Fruit fly (Drosophila melanogaster) whole organism: ENCODE results near the gene CG5446.

Experiments
- CG8478 ChIP-seq: fragments of >200 bp; optimal IDR thresholded peaks from 2 replicates; lab custom pipeline; 2018; ENCODE audit warnings: inconsistent platforms
- Dll ChIP-seq: fragments of >200 bp; optimal IDR thresholded peaks from 2 replicates; lab custom pipeline; 2017
- EcR ChIP-seq, 2 experiments: fragments of >200 bp; optimal IDR thresholded peaks; 2 replicates each; lab custom pipeline; 2017; ENCODE audit warnings: missing biosample characterization in 2 of 2, missing genetic modification characterization in 2 of 2, missing genetic modification reagents in 2 of 2
- pan ChIP-seq: fragments of >200 bp; optimal IDR thresholded peaks from 2 replicates; lab custom pipeline; 2017
- psq ChIP-seq: fragments of >200 bp; optimal IDR thresholded peaks from 2 replicates; lab custom pipeline; 2017
- usp ChIP-seq: fragments of >200 bp; optimal IDR thresholded peaks from 2 replicates; lab custom pipeline; 2017; ENCODE audit warnings: missing biosample characterization, missing genetic modification characterization, mixed read lengths

CG5446 gene

DNA sequence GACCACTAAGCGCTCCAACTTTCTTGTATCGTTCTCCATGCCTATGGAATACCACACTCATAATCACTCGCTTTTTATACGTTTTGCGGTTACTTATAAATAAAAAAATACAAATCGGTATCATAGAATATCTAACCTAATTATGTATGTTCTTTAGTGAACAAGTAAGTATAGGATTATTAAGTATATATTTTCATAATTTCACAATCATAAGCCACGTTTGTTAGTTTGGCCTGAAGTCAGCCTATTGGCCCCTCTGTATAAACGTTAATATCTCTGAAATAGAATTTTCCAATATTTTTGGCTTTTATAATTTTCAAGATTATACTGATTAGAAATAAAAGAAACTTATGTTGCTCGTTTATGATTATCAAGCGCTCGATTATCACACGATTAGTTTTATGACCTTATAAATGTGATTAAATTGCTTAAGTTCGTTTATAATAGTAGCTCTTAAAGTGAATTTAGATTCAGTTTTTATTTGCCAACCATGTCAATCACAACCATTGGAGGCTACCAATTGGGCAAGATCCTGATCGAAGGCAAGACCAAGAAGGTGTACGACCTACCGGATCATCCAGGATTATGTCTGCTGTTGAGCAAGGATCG is 25.8 kb upstream of the CG5446 start, which contains the start of gene CG5418:
Gene CG5418 (minus strand): TSS at position 51 of the 609 bp plus-strand sequence.
- TF ChIP-seq Dll (lab: Kevin White, UChicago) = no peak
- TF ChIP-seq EcR (GFP tag; optimal IDR thresholded peaks at IDR 0.05; lab: Kevin White, UChicago) = no peak
- TF ChIP-seq pan (lab: Kevin White, UChicago) = no peak
- no peak for TF ChIP-seq psq (lab: Kevin White, UChicago)
- TF ChIP-seq CG8478 = no peak
- TF ChIP-seq usp (GFP tag; lab: Kevin White, UChicago) = no peak

DNA sequence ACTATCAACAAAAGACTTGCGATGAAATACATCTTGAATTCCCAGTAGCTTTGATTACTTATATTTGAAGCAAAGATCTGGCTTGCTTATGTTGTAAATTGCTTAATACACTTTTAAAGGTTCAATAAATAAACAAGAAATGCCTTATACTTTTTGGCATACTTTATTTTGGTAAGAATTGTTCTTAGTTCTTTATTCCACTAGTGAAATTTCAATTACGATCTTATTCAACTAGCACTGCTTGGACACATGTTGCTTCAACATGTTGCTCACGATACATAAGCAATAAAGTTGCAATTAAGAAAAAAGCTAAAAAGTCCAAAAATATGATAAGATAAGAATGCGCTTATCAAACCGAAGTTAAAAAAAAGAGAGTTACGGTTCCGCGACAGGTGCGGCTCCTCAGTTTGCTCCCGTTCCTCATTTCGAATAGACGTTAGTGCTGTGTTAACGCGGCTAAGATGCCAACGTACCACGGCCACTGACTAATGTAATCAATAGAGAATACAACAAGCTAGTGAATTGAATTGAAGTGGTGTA is 20.6 kb upstream of the CG5446 start, which contains the start of the genes CG5421 and Oatp33Eb:
Gene CG5421 (minus strand): TSS at position 51 of the 540 bp plus-strand sequence.
Gene Oatp33Eb (plus strand): TSS at position 403 of the 540 bp plus-strand sequence.
- TF ChIP-seq psq (lab: Kevin White, UChicago) (no peak), EcR (GFP tag; optimal IDR thresholded peaks at IDR 0.05; lab: Kevin White, UChicago) (no peak), pan (lab: Kevin White, UChicago) (no peak), usp (GFP tag; lab: Kevin White, UChicago) (no peak), CG8478 (no peak), Dll (lab: Kevin White, UChicago) (no peak)

DNA sequence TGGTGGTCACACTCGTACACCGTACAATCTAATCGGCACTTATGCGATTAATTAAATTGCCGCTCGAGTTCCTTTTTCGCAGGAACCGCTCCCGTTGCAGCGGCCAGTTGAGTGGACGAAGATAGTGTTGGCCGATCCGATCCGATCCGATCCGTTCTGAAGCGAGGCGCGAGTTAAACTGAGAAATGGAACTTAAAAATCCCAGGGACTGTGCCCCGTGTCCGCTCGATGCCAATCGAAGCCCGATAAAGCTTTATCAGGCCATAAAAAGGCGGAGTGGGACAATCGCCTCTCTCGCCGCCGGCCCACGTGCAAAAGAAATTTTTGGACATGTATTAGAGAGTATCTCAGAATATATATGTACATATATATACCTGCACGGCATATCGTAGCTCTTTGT is 18.2 kb upstream of the CG5446 start, which contains the start of gene Oatp33Ea:
Gene Oatp33Ea (minus strand): TSS at position 182 of the 400 bp plus-strand sequence.
- no peak for TF ChIP-seq Dll (lab: Kevin White, UChicago)

DNA sequence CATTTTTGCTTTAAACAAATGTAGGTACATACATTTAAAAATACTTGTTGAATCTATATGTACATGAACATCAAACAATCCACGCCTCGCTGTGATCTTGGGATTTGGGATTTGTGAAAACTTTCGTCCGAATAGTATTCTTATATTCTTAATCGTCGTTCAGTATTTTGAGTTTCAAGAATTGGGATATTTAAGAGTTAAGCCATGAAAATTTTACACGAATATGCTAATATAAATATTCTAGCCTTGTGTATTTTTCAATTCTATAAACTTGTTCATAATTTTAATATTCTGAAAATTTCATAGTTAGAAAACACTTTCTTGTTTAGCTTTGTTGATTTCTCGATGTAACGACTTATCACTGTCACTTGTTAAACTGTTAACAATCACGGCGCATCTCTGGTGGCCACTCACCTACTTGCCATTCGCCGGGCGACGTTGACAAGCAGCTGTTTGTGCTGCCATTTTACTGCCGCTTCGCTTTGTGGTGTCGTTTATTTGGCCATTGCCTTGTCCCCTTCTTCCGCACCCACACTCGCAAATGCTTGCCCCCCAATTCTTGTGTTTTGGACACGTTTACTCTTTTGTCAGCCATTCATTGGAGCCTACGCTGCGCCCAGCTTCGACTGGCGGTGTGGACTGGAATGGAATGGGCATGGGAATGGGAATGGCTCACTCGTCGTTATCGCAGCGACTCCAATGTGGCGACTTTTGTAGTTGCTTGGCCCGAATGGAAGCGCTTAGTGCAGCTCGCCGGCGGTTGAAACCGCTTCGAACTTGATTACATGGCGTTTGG is 8.7 kb upstream of the CG5446 start:
- no peak for TF ChIP-seq psq (lab: Kevin White, UChicago)
- no peak for TF ChIP-seq usp (GFP tag; lab: Kevin White, UChicago)
- no peak for TF ChIP-seq Dll (lab: Kevin White, UChicago)
- no peak for TF ChIP-seq CG8478
- TF ChIP-seq EcR (GFP tag; optimal IDR thresholded peaks at IDR 0.05; lab: Kevin White, UChicago) = no peak
- TF ChIP-seq pan (lab: Kevin White, UChicago) = no peak

DNA sequence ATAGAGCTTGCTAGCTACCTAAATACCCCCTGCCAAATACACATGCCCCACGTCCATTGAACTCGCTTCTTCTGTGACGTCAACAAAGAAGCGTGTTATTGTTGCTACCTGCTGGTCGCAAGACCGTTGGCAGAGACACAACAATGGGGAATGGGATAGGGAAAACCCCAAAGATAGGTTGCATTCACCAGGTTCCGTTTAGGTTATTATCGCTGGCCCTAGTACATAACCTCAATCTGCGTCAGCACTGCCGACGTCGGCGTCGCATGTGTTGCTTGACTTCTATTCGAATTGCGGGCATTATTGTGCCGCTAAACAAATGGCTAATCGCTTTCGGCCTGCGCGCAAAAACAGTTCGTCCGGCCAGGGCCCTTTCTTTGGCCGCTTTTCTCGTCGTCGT is 7.9 kb upstream of the CG5446 start:
- no peak for TF ChIP-seq psq (lab: Kevin White, UChicago)
- TF ChIP-seq usp (GFP tag; lab: Kevin White, UChicago) = no peak
- TF ChIP-seq CG8478 = no peak
- TF ChIP-seq Dll (lab: Kevin White, UChicago) = no peak
- no peak for TF ChIP-seq pan (lab: Kevin White, UChicago)
- TF ChIP-seq EcR (GFP tag; optimal IDR thresholded peaks at IDR 0.05; lab: Kevin White, UChicago) = no peak

DNA sequence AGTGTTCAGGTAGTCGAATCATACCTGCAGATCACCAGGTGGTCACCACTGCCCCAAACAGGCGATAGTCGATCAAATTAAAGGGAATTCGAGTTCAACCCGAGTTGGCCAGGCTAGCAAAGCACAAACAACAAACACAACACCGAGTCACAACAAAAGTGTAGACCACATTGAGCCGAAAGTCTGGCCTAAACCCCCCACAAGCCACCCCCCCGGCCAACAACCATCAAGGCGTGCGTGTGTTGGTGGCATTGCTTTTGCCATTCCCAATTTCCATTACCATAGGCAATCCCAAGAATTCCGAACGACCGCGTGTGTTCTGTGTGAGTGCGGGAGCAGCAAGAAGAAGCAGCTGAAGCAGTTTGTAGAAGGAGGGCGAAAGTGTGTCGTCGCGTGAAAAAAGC is 7.0 kb upstream of the CG5446 start, which contains the start of gene SC35:
Gene SC35 (minus strand): TSS at position 131 of the 404 bp plus-strand sequence.
- TF ChIP-seq EcR (GFP tag; optimal IDR thresholded peaks at IDR 0.05; lab: Kevin White, UChicago) (no peak), CG8478 (no peak), Dll (lab: Kevin White, UChicago) (no peak), psq (lab: Kevin White, UChicago) (no peak), usp (GFP tag; lab: Kevin White, UChicago) (no peak), pan (lab: Kevin White, UChicago) (no peak)

DNA sequence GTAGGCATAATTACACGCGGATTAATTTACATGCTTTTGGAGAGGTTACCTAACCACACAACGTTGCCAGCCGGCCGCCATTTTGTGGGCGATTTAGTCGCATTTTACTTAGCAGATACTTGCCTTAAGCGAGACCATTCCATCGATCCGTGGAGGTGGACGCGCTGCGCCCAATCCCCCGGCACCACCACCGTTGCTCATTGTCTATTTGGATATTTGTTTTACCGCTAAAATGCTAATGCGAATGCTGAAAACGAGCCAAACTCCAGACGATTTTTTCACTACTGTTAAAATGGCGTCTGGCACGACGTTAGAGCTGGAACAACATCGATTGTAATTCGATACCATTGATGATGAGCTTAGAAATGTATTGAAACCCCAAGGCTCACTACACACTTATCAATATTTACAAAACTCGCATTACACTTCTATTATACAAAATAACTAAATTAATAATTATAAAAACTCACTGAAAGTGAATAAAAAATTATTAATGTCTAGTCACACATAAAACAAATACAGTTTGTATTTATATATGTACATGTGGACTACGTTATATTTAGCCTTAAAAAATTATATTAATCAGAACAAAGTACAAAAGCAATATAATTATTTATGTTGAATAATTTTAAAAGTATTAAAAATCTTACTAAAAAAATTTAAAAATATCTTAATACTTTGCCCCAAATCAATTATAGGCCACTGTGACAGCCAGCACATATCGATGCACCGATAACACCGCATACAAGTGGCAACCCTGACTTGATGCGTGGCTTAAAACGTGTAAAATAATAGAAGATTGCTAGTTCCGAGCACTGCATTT is 6.4 kb upstream of the CG5446 start, which contains the start of gene eRF3:
Gene eRF3 (plus strand): TSS at position 741 of the 823 bp plus-strand sequence.
- TF ChIP-seq CG8478 = no peak
- TF ChIP-seq psq (lab: Kevin White, UChicago) = no peak
- TF ChIP-seq usp (GFP tag; lab: Kevin White, UChicago) = no peak
- no peak for TF ChIP-seq pan (lab: Kevin White, UChicago)
- no peak for TF ChIP-seq EcR (GFP tag; optimal IDR thresholded peaks at IDR 0.05; lab: Kevin White, UChicago)
- TF ChIP-seq Dll (lab: Kevin White, UChicago) = no peak

DNA sequence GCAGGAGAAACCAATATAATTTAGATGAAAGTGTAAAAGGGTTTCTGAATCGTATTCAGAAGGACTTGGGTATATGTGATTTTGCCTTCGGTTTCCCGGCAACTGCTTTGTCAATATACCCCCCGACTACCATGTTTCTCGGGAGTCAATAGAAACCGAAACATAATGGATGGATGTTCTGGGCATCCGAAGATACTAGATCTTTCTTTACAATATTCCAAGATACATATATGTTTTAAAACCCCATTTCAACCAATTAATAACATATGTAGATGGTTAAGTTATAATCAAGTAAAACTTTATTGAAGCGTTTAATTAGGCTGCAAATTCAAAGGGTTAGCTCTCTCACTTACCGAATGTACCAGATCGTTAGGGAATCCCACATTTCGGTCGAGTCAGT is 3.3 kb upstream of the CG5446 start, which contains the start of gene CG5435:
Gene CG5435 (minus strand): TSS at position 101 of the 400 bp plus-strand sequence.
- no peak for TF ChIP-seq Dll (lab: Kevin White, UChicago)
- no peak for TF ChIP-seq CG8478
- TF ChIP-seq pan (lab: Kevin White, UChicago) = no peak
- TF ChIP-seq usp (GFP tag; lab: Kevin White, UChicago) = no peak
- TF ChIP-seq psq (lab: Kevin White, UChicago) = no peak
- TF ChIP-seq EcR (GFP tag; optimal IDR thresholded peaks at IDR 0.05; lab: Kevin White, UChicago) = no peak

DNA sequence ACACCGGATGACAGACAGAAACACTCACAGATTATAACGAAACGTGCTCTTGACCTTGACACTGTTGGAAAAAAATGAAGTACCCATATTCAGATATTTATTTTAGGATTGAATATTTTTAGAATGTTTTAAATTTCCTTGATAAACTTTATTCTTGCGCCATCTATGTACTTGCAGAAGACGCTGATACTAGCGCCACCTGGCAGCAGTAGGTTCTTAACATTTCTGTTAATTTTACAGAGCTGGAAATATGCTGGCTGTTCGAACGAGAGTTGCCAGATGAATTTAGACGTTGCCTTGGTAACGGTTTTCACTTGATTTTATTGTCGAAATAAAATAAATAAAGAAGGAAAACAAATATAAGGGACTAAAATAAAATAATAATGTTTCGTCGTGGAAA is 3.0 kb downstream of the CG5446 start, which contains the start of gene Fam92:
Gene Fam92 (plus strand): TSS at position 350 of the 400 bp plus-strand sequence.
- TF ChIP-seq pan (lab: Kevin White, UChicago) (no peak), psq (lab: Kevin White, UChicago) (no peak), Dll (lab: Kevin White, UChicago) (no peak), CG8478 (no peak), usp (GFP tag; lab: Kevin White, UChicago) (no peak), EcR (GFP tag; optimal IDR thresholded peaks at IDR 0.05; lab: Kevin White, UChicago) (no peak)

DNA sequence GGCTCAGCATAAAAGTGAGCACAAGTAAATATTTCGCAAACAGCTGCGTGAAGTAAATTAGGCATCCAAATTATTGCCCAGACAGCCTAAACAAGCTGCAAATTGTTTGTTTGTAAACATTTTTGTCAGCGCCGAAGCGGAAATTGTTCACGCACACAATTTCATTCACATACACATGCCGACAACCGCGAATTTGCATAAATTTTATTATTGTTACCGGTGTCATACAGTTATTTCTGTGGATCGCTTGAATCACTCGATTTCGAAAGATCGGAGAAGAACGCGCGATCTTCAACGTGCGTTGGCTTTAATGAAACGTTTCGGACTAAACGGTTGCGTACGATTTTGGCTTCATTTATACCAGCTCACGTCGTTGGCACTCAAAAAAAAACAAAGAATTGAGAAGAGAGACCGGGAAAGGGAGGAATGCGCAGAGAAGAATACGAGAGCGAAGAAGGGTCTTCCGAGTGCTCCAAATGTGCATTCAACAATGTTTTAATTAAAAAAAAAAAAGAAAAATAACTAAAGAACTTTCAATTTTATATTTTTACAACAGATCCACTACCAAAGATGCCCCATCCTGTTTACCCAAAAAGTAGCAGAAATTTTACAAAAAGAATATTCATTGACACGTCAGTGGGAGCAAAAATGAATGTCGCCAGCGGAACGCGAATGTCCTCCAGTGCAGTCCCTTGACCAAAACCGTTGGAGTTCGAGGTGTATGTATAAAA is 4.2 kb downstream of the CG5446 start, which contains the start of gene vir-1:
Gene vir-1 (minus strand): TSS at position 334 of the 731 bp plus-strand sequence.
- TF ChIP-seq usp (GFP tag; lab: Kevin White, UChicago) (no peak), pan (lab: Kevin White, UChicago) (no peak), Dll (lab: Kevin White, UChicago) (no peak), EcR (GFP tag; optimal IDR thresholded peaks at IDR 0.05; lab: Kevin White, UChicago) (no peak), psq (lab: Kevin White, UChicago) (no peak), CG8478 (no peak)
